Fruit fly (Drosophila melanogaster) whole organism, wandering third instar larva: Measurements from ENCODE around the gene ssp.

Experiments used
- CG32264 ChIP-seq: fragments of 200-800 bp; sonication (Bioruptor generic); optimal IDR thresholded peaks from 2 replicates; lab custom pipeline; 2016; ENCODE audit warnings: missing biosample characterization, missing genetic modification characterization
- CrebA ChIP-seq: fragments of 200-800 bp; sonication (Bioruptor generic); optimal IDR thresholded peaks from 2 replicates; lab custom pipeline; 2016; ENCODE audit warnings: missing biosample characterization, mild to moderate bottlenecking, missing genetic modification characterization, borderline replicate concordance
- HLH106 ChIP-seq: fragments of 200-800 bp; optimal IDR thresholded peaks from 3 replicates; lab custom pipeline; 2019; ENCODE audit warnings: missing biosample characterization, mild to moderate bottlenecking, missing genetic modification characterization, moderate library complexity
- Hnf4 ChIP-seq: fragments of 200-800 bp; sonication (Bioruptor generic); optimal IDR thresholded peaks from 2 replicates; lab custom pipeline; 2016; ENCODE audit warnings: missing biosample characterization, mild to moderate bottlenecking, missing genetic modification characterization
- Hr78 ChIP-seq: fragments of >200 bp; optimal IDR thresholded peaks from 2 replicates; lab custom pipeline; 2017; ENCODE audit warnings: missing biosample characterization, missing genetic modification characterization
- Hr83 ChIP-seq: fragments of 200-300 bp; sonication (Bioruptor generic); optimal IDR thresholded peaks from 2 replicates; lab custom pipeline; 2016; ENCODE audit warnings: missing biosample characterization, mild to moderate bottlenecking, missing genetic modification characterization, moderate library complexity; ENCODE audit not compliant: poor library complexity, severe bottlenecking
- Jra ChIP-seq: sonication (Bioruptor generic); optimal IDR thresholded peaks from 2 replicates; lab custom pipeline; 2016; ENCODE audit warnings: missing biosample characterization, missing genetic modification characterization
- Myc ChIP-seq: fragments of >200 bp; optimal IDR thresholded peaks from 2 replicates; lab custom pipeline; 2017
- OdsH ChIP-seq: fragments of 200-800 bp; sonication (Bioruptor generic); optimal IDR thresholded peaks from 2 replicates; lab custom pipeline; 2016; ENCODE audit warnings: missing biosample characterization, mild to moderate bottlenecking, missing genetic modification characterization
- Rel ChIP-seq, 2 experiments: fragments of 200-800 bp; sonication (Bioruptor generic) in 1 of 2; optimal IDR thresholded peaks; 2 replicates in 1 of 2; 3 replicates in 1 of 2; lab custom pipeline; 2016 to 2019; ENCODE audit warnings: mild to moderate bottlenecking in 2 of 2, missing biosample characterization in 2 of 2, missing genetic modification characterization in 2 of 2, moderate library complexity in 1 of 2
- Sp1 ChIP-seq: fragments of 200-800 bp; sonication (Bioruptor generic); optimal IDR thresholded peaks from 3 replicates; lab custom pipeline; 2019; ENCODE audit warnings: missing biosample characterization, mild to moderate bottlenecking, missing genetic modification characterization, moderate library complexity
- br ChIP-seq: fragments of 200-800 bp; sonication (Bioruptor generic); optimal IDR thresholded peaks from 2 replicates; lab custom pipeline; 2016; ENCODE audit warnings: missing biosample characterization, missing genetic modification characterization
- brk ChIP-seq: fragments of 200-800 bp; sonication (Bioruptor generic); optimal IDR thresholded peaks from 2 replicates; lab custom pipeline; 2016; ENCODE audit warnings: missing biosample characterization, mild to moderate bottlenecking, missing genetic modification characterization
- dmrt93B ChIP-seq: fragments of 200-800 bp; sonication (Bioruptor generic); optimal IDR thresholded peaks from 2 replicates; lab custom pipeline; 2018; ENCODE audit warnings: missing biosample characterization, mild to moderate bottlenecking, missing genetic modification characterization
- ey ChIP-seq: fragments of 200-800 bp; sonication (Bioruptor generic); optimal IDR thresholded peaks from 2 replicates; lab custom pipeline; 2016; ENCODE audit warnings: missing biosample characterization, missing genetic modification characterization
- foxo ChIP-seq, 2 experiments: fragments of 200-800 bp; sonication (Bioruptor generic); optimal IDR thresholded peaks; 2 replicates in 1 of 2; 3 replicates in 1 of 2; lab custom pipeline; 2016 to 2017; ENCODE audit warnings: missing biosample characterization in 2 of 2, missing genetic modification characterization in 2 of 2
- fru ChIP-seq: fragments of 200-800 bp; sonication (Bioruptor generic); optimal IDR thresholded peaks from 3 replicates; lab custom pipeline; 2016; ENCODE audit warnings: missing biosample characterization, mild to moderate bottlenecking, missing genetic modification characterization
- h ChIP-seq: fragments of 200-800 bp; sonication (Bioruptor generic); optimal IDR thresholded peaks from 3 replicates; lab custom pipeline; 2016; ENCODE audit warnings: missing biosample characterization, mild to moderate bottlenecking, missing genetic modification characterization
- lola ChIP-seq: fragments of >200 bp; optimal IDR thresholded peaks from 2 replicates; lab custom pipeline; 2017; ENCODE audit warnings: missing biosample characterization, missing genetic modification characterization
- psq ChIP-seq: fragments of 200-800 bp; sonication (Bioruptor generic); optimal IDR thresholded peaks from 3 replicates; lab custom pipeline; 2017; ENCODE audit warnings: missing biosample characterization, mild to moderate bottlenecking, missing genetic modification characterization, moderate library complexity
- rgr ChIP-seq: fragments of 200-800 bp; sonication (Bioruptor generic); optimal IDR thresholded peaks from 3 replicates; lab custom pipeline; 2016; ENCODE audit warnings: missing biosample characterization, mild to moderate bottlenecking, missing genetic modification characterization
- sage ChIP-seq: fragments of 200-800 bp; sonication (Bioruptor generic); optimal IDR thresholded peaks from 2 replicates; lab custom pipeline; 2016; ENCODE audit warnings: missing biosample characterization, mild to moderate bottlenecking, missing genetic modification characterization
- sv ChIP-seq: fragments of 200-800 bp; sonication (Bioruptor generic); optimal IDR thresholded peaks from 3 replicates; lab custom pipeline; 2016; ENCODE audit warnings: missing biosample characterization, missing genetic modification characterization
- tai ChIP-seq: sonication (Bioruptor generic); optimal IDR thresholded peaks from 2 replicates; lab custom pipeline; 2016; ENCODE audit warnings: missing biosample characterization, missing genetic modification characterization
- usp ChIP-seq: fragments of >200 bp; optimal IDR thresholded peaks from 2 replicates; lab custom pipeline; 2017; ENCODE audit warnings: missing biosample characterization, missing genetic modification characterization
- woc ChIP-seq: sonication (Bioruptor generic); optimal IDR thresholded peaks from 2 replicates; lab custom pipeline; 2016; ENCODE audit warnings: missing biosample characterization, mild to moderate bottlenecking, missing genetic modification characterization

Gene ssp

dm6 chr3L:12138113-12138899, 20.2 kb downstream of the ssp start, which contains the start of the genes ND-SGDH and RhoGAP68F (continued):
- peak; percentile 74 for TF ChIP-seq rgr (GFP tag; lab: Kevin White, UChicago)

- TF ChIP-seq sv (GFP tag; lab: Kevin White, UChicago), result peak; percentile 36
- peak; percentile 35 for TF ChIP-seq Hr83
- TF ChIP-seq Jra (GFP tag; lab: Kevin White, UChicago), result peak; percentile 75
- peak; percentile 44 for TF ChIP-seq psq (GFP tag; lab: Kevin White, UChicago)
- peak; percentile 65 for TF ChIP-seq ey (GFP tag; lab: Kevin White, UChicago)
- TF ChIP-seq tai (GFP tag; lab: Kevin White, UChicago), result no peak
- no peak for TF ChIP-seq dmrt93B (GFP tag; lab: Kevin White, UChicago)
- TF ChIP-seq rgr (GFP tag; lab: Kevin White, UChicago), result peak; percentile 69
- peak; percentile 43 for TF ChIP-seq Sp1
- TF ChIP-seq sage (GFP tag; lab: Kevin White, UChicago), result no peak
- TF ChIP-seq br (GFP tag; lab: Kevin White, UChicago), result peak; percentile 70
- TF ChIP-seq HLH106 (tag; lab: Kevin White, UChicago), result peak; percentile 58
- TF ChIP-seq Hnf4 (GFP tag; lab: Kevin White, UChicago), result peak; percentile 70
- no peak for TF ChIP-seq CrebA (GFP tag; lab: Kevin White, UChicago)
- peak; percentile 33 for TF ChIP-seq woc (GFP tag; lab: Kevin White, UChicago)
- peak; percentile 32 to 78 for TF ChIP-seq foxo (GFP tag; optimal IDR thresholded peaks at IDR 0.05; lab: Kevin White, UChicago)
- no peak for TF ChIP-seq Hr78 (GFP tag; lab: Kevin White, UChicago)
- no peak for TF ChIP-seq CG32264 (GFP tag; lab: Kevin White, UChicago)
- peak; percentile 82 for TF ChIP-seq fru (GFP tag; lab: Kevin White, UChicago)
- TF ChIP-seq lola (GFP tag; lab: Kevin White, UChicago), result no peak
- peak; percentile 68 for TF ChIP-seq OdsH
- TF ChIP-seq h (GFP tag; lab: Kevin White, UChicago), result peak; percentile 69
Measured at dm6 chr3L:12139232-12139698, 21.2 kb downstream of the ssp start.

- no peak for TF ChIP-seq sage (GFP tag; lab: Kevin White, UChicago)
- TF ChIP-seq Rel (GFP tag; optimal IDR thresholded peaks at IDR 0.05; lab: Kevin White, UChicago), result no peak
- TF ChIP-seq Rel (tag; optimal IDR thresholded peaks at IDR 0.05; lab: Kevin White, UChicago), result peak; percentile 73
- TF ChIP-seq brk (GFP tag; lab: Kevin White, UChicago), result no peak
- TF ChIP-seq OdsH, result no peak
- no peak for TF ChIP-seq Myc (lab: Kevin White, UChicago)
- TF ChIP-seq woc (GFP tag; lab: Kevin White, UChicago), result peak; percentile 62
Measured at dm6 chr3L:12145709-12146694, 27.9 kb downstream of the ssp start, which contains the start of the genes eIF3l and Nrx-IV. eIF3l (minus strand) TSS chr3L:12146097. Nrx-IV (plus strand) TSS chr3L:12146519.

- peak; percentile 80 for TF ChIP-seq psq (GFP tag; lab: Kevin White, UChicago)
- TF ChIP-seq usp (GFP tag; lab: Kevin White, UChicago), result no peak
Measured at dm6 chr3L:12146970-12147369, 28.9 kb downstream of the ssp start.

dm6 chr3L:12149024-12149423, 31.0 kb downstream of the ssp start, which contains the start of gene CG32099:
CG32099 (plus strand) TSS chr3L:12149273.
- TF ChIP-seq dmrt93B (GFP tag; lab: Kevin White, UChicago) (no peak), Rel (GFP tag; optimal IDR thresholded peaks at IDR 0.05; lab: Kevin White, UChicago) (no peak), Rel (tag; optimal IDR thresholded peaks at IDR 0.05; lab: Kevin White, UChicago) (peak; percentile 82)
